Worm (Caenorhabditis elegans): Measurements from ENCODE around the gene fbxb-102.

The fbxb-102 gene

DNA sequence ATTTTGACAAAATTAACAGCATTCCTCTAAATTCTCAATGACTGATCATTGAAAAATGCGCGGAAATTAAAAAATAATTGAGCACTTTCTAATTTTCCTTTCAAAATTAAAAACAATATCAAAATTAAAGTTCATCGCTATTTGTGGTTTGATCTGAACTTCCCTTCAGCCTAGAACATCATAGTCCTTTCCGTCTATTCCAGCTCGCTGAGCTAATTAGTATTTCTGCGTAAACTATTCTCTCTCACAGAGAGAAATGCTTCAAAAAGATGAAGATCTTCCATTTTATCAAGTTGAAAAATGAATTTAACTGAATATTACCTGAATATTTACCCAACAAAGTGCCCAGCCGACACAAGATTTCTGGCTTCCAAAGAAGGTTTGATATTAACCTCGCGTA is 24.3 kb downstream of the fbxb-102 start, which contains the start of gene srh-68:
Gene srh-68, plus strand, starts transcription at position 301 of the 400 bp plus-strand sequence.
- TF ChIP-seq pha-2 (tag; optimal IDR thresholded peaks at IDR 0.05): no peak
- TF ChIP-seq ama-1 (optimal IDR thresholded peaks at IDR 0.05): no peak
- TF ChIP-seq sox-4 (tag; optimal IDR thresholded peaks at IDR 0.05): no peak
- TF ChIP-seq K09A11.1 (tag; optimal IDR thresholded peaks at IDR 0.05; ENCODE audit: insufficient read depth): no peak
- no peak for TF ChIP-seq pax-1 (tag; optimal IDR thresholded peaks at IDR 0.05)
- TF ChIP-seq ceh-18 (tag; optimal IDR thresholded peaks at IDR 0.05): no peak
- no peak for TF ChIP-seq zip-5 (tag; optimal IDR thresholded peaks at IDR 0.05)
- no peak for TF ChIP-seq K02D7.2 (tag; optimal IDR thresholded peaks at IDR 0.05)
- no peak for TF ChIP-seq dmd-4 (tag; optimal IDR thresholded peaks at IDR 0.05; ENCODE audit: borderline replicate concordance)
- no peak for TF ChIP-seq ceh-14 (tag; optimal IDR thresholded peaks at IDR 0.05)
- no peak for TF ChIP-seq dve-1 (tag; optimal IDR thresholded peaks at IDR 0.05)
- no peak for TF ChIP-seq ceh-24 (tag; optimal IDR thresholded peaks at IDR 0.05)

- no peak for TF ChIP-seq pros-1 (tag; optimal IDR thresholded peaks at IDR 0.05)
- no peak for TF ChIP-seq ama-1 (optimal IDR thresholded peaks at IDR 0.05)
- TF ChIP-seq unc-55 (GFP tag; optimal IDR thresholded peaks at IDR 0.05): no peak
- TF ChIP-seq ceh-22 (tag; optimal IDR thresholded peaks at IDR 0.05): no peak
- TF ChIP-seq hlh-30 (tag; optimal IDR thresholded peaks at IDR 0.05; ENCODE audit: insufficient read depth): no peak
- TF ChIP-seq ceh-34 (tag; optimal IDR thresholded peaks at IDR 0.05): no peak
- no peak for TF ChIP-seq ceh-2 (tag; optimal IDR thresholded peaks at IDR 0.05)
- TF ChIP-seq ceh-45 (GFP tag; IDR thresholded peaks at IDR 0.05): no peak
- TF ChIP-seq madf-2 (tag; optimal IDR thresholded peaks at IDR 0.05): no peak
- TF ChIP-seq syd-9 (tag; optimal IDR thresholded peaks at IDR 0.05): no peak
- TF ChIP-seq zip-5 (tag; optimal IDR thresholded peaks at IDR 0.05): no peak
- no peak for TF ChIP-seq sdc-2 (tag; optimal IDR thresholded peaks at IDR 0.05)
- no peak for TF ChIP-seq sox-4 (tag; optimal IDR thresholded peaks at IDR 0.05)
These were observed 25.9 kb downstream of the fbxb-102 start, which contains the start of gene srh-67 for ce11 chrII:12508650-12509049. srh-67 (plus strand) TSS chrII:12508950.

DNA sequence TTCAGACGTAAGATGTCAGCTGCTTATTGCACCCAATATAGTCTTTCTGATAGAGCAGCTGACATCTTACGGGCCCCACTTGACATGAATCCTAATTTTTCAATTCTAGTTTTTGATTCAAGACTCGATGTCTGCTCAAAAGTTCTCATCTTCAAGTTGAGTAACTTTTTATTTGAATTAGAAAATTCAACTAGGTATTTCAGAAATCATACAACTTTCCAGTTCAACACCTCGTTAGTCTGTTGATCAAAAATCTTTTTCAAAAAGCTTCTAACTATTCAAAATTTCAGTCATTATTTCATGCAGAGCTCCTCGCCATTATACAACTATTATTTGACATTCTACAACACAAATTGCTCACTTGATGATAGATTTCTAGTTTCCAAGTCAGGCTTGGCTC is 29.1 kb downstream of the fbxb-102 start, which contains the start of gene srh-73:
Gene srh-73, plus strand, starts transcription at position 301 of the 400 bp plus-strand sequence.
- TF ChIP-seq elt-4 (tag; optimal IDR thresholded peaks at IDR 0.05) (no peak), C38D4.7 (GFP tag; optimal IDR thresholded peaks at IDR 0.05) (no peak), ceh-9 (tag; optimal IDR thresholded peaks at IDR 0.05) (no peak), sox-2 (GFP tag; IDR thresholded peaks at IDR 0.05) (no peak), ceh-6 (GFP tag; optimal IDR thresholded peaks at IDR 0.05) (no peak), ceh-34 (tag; optimal IDR thresholded peaks at IDR 0.05) (no peak), unc-3 (GFP tag; conservative IDR thresholded peaks at IDR 0.05) (no peak), unc-3 (tag; optimal IDR thresholded peaks at IDR 0.05) (no peak)

- TF ChIP-seq hlh-6 (tag; optimal IDR thresholded peaks at IDR 0.05) (no peak), ceh-14 (tag; optimal IDR thresholded peaks at IDR 0.05) (no peak), pqm-1 (tag; optimal IDR thresholded peaks at IDR 0.05) (no peak), ceh-48 (tag; optimal IDR thresholded peaks at IDR 0.05) (no peak)
These were observed 31.9 kb downstream of the fbxb-102 start, which contains the start of gene srh-69 for ce11 chrII:12514620-12515019. srh-69 (minus strand) TSS chrII:12514720.

DNA sequence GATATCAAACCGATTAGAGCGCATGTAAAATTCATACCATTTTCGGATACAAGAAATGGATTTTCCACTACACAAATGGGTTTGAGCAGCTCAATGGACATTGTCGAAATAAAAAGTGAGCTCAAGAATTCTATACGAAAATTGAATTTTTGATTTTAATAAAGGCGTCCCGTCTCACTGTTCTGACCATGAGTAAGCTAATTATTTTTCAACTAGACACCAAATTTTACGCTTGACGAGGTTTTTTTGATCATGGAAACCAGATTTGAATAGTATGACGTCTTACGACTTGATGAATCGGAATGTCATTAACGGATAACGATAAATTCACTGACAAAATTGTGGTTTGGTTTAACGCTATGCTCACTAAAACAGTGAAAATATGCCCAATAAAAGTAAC is 33.6 kb downstream of the fbxb-102 start, which contains the start of gene srh-61:
Gene srh-61, minus strand, starts transcription at position 101 of the 400 bp plus-strand sequence.
- TF ChIP-seq unc-86 (tag; optimal IDR thresholded peaks at IDR 0.05): no peak
- TF ChIP-seq ceh-22 (tag; optimal IDR thresholded peaks at IDR 0.05): no peak
- no peak for TF ChIP-seq ceh-24 (tag; optimal IDR thresholded peaks at IDR 0.05)
- TF ChIP-seq zip-5 (tag; optimal IDR thresholded peaks at IDR 0.05): no peak
- no peak for TF ChIP-seq lin-11 (tag; optimal IDR thresholded peaks at IDR 0.05)
- TF ChIP-seq fkh-6 (tag; optimal IDR thresholded peaks at IDR 0.05): no peak
- no peak for TF ChIP-seq Y22D7AL.16 (tag; optimal IDR thresholded peaks at IDR 0.05)
- no peak for TF ChIP-seq ceh-6 (GFP tag; optimal IDR thresholded peaks at IDR 0.05)
- TF ChIP-seq npax-4 (tag; optimal IDR thresholded peaks at IDR 0.05): no peak
- TF ChIP-seq ceh-34 (tag; optimal IDR thresholded peaks at IDR 0.05): no peak
- no peak for TF ChIP-seq ttx-3 (tag; optimal IDR thresholded peaks at IDR 0.05)
- no peak for TF ChIP-seq ceh-19 (GFP tag; optimal IDR thresholded peaks at IDR 0.05)
- no peak for TF ChIP-seq pat-9 (tag; optimal IDR thresholded peaks at IDR 0.05)
- no peak for TF ChIP-seq unc-42 (tag; optimal IDR thresholded peaks at IDR 0.05)

All from whole organism, late embryonic.